Fruit fly (Drosophila melanogaster): Measurements from ENCODE around the gene CG4367.

Gene CG4367

DNA sequence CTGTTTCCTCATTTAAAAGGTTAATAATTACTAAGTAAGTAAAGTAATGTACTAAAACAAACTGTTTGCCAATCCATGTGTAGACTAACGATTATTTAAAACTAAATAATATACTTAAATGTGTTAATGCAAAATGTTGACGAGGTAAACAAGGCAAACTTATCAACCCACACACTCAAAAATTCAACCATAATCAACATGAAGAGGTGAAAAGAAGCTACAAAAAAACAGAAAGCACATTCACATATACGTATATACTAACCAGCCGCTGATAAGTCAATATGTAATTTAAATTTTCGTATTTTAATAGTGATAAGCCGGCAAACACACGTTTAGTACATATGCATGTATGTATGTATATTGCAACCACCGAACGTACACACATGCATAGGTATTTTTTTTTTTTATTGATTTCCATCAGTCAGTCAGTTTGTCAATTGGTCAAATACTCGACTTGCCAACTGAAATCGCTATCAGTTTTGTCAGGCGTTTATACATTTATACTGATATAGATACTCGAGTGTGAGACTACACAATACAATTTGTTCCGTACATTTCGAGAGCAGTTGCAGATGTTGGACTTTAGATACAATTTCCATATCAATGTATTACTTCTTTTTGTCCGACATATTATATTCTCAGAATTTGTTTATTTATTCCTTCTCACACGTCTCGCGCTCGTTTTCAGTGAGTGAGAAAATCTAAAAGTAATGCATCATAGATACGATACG lies 45.2 kb downstream of the CG4367 start (continued):
- no peak for TF ChIP-seq psq (GFP tag; optimal IDR thresholded peaks at IDR 0.05)
- no peak for TF ChIP-seq Chrac-16 (GFP tag; optimal IDR thresholded peaks at IDR 0.05)
- TF ChIP-seq slbo (GFP tag; IDR thresholded peaks at IDR 0.05): no peak; the same call in 1 of the 2 replicates
- no peak for TF ChIP-seq CG12942 (GFP tag; optimal IDR thresholded peaks at IDR 0.05)
- TF ChIP-seq CG32772 (GFP tag; IDR thresholded peaks at IDR 0.05): no peak
- TF ChIP-seq CG4617 (GFP tag; optimal IDR thresholded peaks at IDR 0.05; ENCODE audit: borderline replicate concordance): no peak
- TF ChIP-seq Doc3 (GFP tag; IDR thresholded peaks at IDR 0.05; ENCODE audit: partially characterized antibody): no peak
- TF ChIP-seq ci (GFP tag; IDR thresholded peaks at IDR 0.05): no peak; the same call in 2 of the 3 replicates
- peak; percentile 65 for TF ChIP-seq tap (tag; optimal IDR thresholded peaks at IDR 0.05)
- no peak for TF ChIP-seq CG11723 (GFP tag; optimal IDR thresholded peaks at IDR 0.05)
- TF ChIP-seq Bteb2 (GFP tag; optimal IDR thresholded peaks at IDR 0.05): no peak
- no peak for TF ChIP-seq chif (GFP tag; optimal IDR thresholded peaks at IDR 0.05)
- no peak for TF ChIP-seq CG11093 (GFP tag; IDR thresholded peaks at IDR 0.05)
- no peak for TF ChIP-seq CG6654 (GFP tag; optimal IDR thresholded peaks at IDR 0.05)
- no peak for TF ChIP-seq MESR4 (GFP tag; optimal IDR thresholded peaks at IDR 0.05)
- TF ChIP-seq Fer2 (tag; optimal IDR thresholded peaks at IDR 0.05): no peak
- TF ChIP-seq CG30431 (GFP tag; optimal IDR thresholded peaks at IDR 0.05): no peak
- peak; percentile 45 for TF ChIP-seq gsb-n (tag; optimal IDR thresholded peaks at IDR 0.05)
- peak; percentile 75 for TF ChIP-seq ATbp (GFP tag; optimal IDR thresholded peaks at IDR 0.05)
- no peak for TF ChIP-seq Six4 (GFP tag; optimal IDR thresholded peaks at IDR 0.05)
- no peak for TF ChIP-seq vnd (GFP tag; IDR thresholded peaks at IDR 0.05; ENCODE audit: partially characterized antibody)
- peak; percentile 16 for TF ChIP-seq CG3838 (GFP tag; optimal IDR thresholded peaks at IDR 0.05)
- TF ChIP-seq lov (optimal IDR thresholded peaks at IDR 0.05): no peak
- TF ChIP-seq lov (GFP tag; IDR thresholded peaks at IDR 0.05): no peak
- no peak for TF ChIP-seq CG11247 (GFP tag; IDR thresholded peaks at IDR 0.05)
- TF ChIP-seq dimm (GFP tag; IDR thresholded peaks at IDR 0.05): no peak
- TF ChIP-seq p53 (GFP tag; optimal IDR thresholded peaks at IDR 0.05): no peak
- TF ChIP-seq gce (GFP tag; IDR thresholded peaks at IDR 0.05): no peak
- TF ChIP-seq CG6689 (GFP tag; IDR thresholded peaks at IDR 0.05): peak; percentile 55; the same call in 1 of the 2 replicates
- peak; percentile 52 for TF ChIP-seq CG18599 (GFP tag; optimal IDR thresholded peaks at IDR 0.05)
- TF ChIP-seq BEAF-32 (GFP tag; optimal IDR thresholded peaks at IDR 0.05): no peak
- TF ChIP-seq HmgZ (tag; optimal IDR thresholded peaks at IDR 0.05): peak; percentile 39
- TF ChIP-seq insv (GFP tag; optimal IDR thresholded peaks at IDR 0.05): no peak
- TF ChIP-seq Neu2 (GFP tag; optimal IDR thresholded peaks at IDR 0.05; ENCODE audit: borderline replicate concordance): no peak
- no peak for TF ChIP-seq trh (GFP tag; optimal IDR thresholded peaks at IDR 0.05)
- no peak for TF ChIP-seq CG30403 (GFP tag; optimal IDR thresholded peaks at IDR 0.05)
- no peak for TF ChIP-seq schlank (tag; optimal IDR thresholded peaks at IDR 0.05)
- peak; percentile 51 for TF ChIP-seq CG14710 (tag; optimal IDR thresholded peaks at IDR 0.05)
- TF ChIP-seq CG2202 (tag; optimal IDR thresholded peaks at IDR 0.05): peak; percentile 16
- peak; percentile 46 for TF ChIP-seq CG1603 (tag; optimal IDR thresholded peaks at IDR 0.05)
- no peak for TF ChIP-seq hbn (GFP tag; IDR thresholded peaks at IDR 0.05; ENCODE audit: partially characterized antibody)
- no peak for TF ChIP-seq CG34224 (GFP tag; IDR thresholded peaks at IDR 0.05; ENCODE audit: partially characterized antibody)
- TF ChIP-seq CG11085 (GFP tag; IDR thresholded peaks at IDR 0.05): no peak
- no peak for TF ChIP-seq CG9932 (GFP tag; IDR thresholded peaks at IDR 0.05)
- no peak for TF ChIP-seq CG17802 (tag; optimal IDR thresholded peaks at IDR 0.05)
- TF ChIP-seq knrl (GFP tag; IDR thresholded peaks at IDR 0.05; ENCODE audit: partially characterized antibody): no peak
- peak; percentile 27; the same call in 1 of the 2 replicates for TF ChIP-seq crol (GFP tag; IDR thresholded peaks at IDR 0.05)
- no peak for TF ChIP-seq Deaf1 (tag; optimal IDR thresholded peaks at IDR 0.05)
- TF ChIP-seq fru (optimal IDR thresholded peaks at IDR 0.05): no peak
- TF ChIP-seq Antp (GFP tag; optimal IDR thresholded peaks at IDR 0.05): no peak
